Fruit fly (Drosophila melanogaster) whole organism, adult: ENCODE data around the gene CG42828.

ENCODE experiments used
- CG11617 ChIP-seq: fragments of 200-800 bp; sonication (Bioruptor generic); optimal IDR thresholded peaks from 2 replicates; lab custom pipeline; 2017; ENCODE audit warnings: mild to moderate bottlenecking, missing biosample characterization, missing genetic modification reagents, missing genetic modification characterization
- CG12768 ChIP-seq: fragments of 200-800 bp; sonication (Bioruptor generic); optimal IDR thresholded peaks from 2 replicates; lab custom pipeline; 2017; ENCODE audit warnings: missing biosample characterization, missing genetic modification characterization, mild to moderate bottlenecking, moderate library complexity, missing genetic modification reagents
- CG14711 ChIP-seq: fragments of 200-800 bp; sonication (Bioruptor generic); optimal IDR thresholded peaks from 2 replicates; lab custom pipeline; 2018; ENCODE audit warnings: missing biosample characterization, mild to moderate bottlenecking, missing genetic modification characterization, moderate library complexity
- CG1620 ChIP-seq: fragments of 200-800 bp; sonication (Bioruptor generic); optimal IDR thresholded peaks from 2 replicates; lab custom pipeline; 2016; ENCODE audit warnings: missing biosample characterization, missing genetic modification characterization
- CG33017 ChIP-seq: fragments of 200-800 bp; sonication (Bioruptor generic); optimal IDR thresholded peaks from 2 replicates; lab custom pipeline; 2018; ENCODE audit warnings: missing biosample characterization, mild to moderate bottlenecking, missing genetic modification characterization, moderate library complexity
- CG5204 ChIP-seq: fragments of 200-800 bp; sonication (Bioruptor generic); optimal IDR thresholded peaks from 2 replicates; lab custom pipeline; 2016; ENCODE audit warnings: missing biosample characterization, missing genetic modification characterization
- CG7045 ChIP-seq: fragments of 200-800 bp; sonication (Bioruptor generic); optimal IDR thresholded peaks from 2 replicates; lab custom pipeline; 2017; ENCODE audit warnings: missing biosample characterization, mild to moderate bottlenecking, missing genetic modification characterization
- CG7101 ChIP-seq: fragments of 200-800 bp; sonication (Bioruptor generic); optimal IDR thresholded peaks from 2 replicates; lab custom pipeline; 2018; ENCODE audit warnings: missing biosample characterization, mild to moderate bottlenecking, missing genetic modification characterization, moderate library complexity
- Clk ChIP-seq: fragments of 200-800 bp; sonication (Bioruptor generic); optimal IDR thresholded peaks from 2 replicates; lab custom pipeline; 2017; ENCODE audit warnings: missing biosample characterization, missing genetic modification characterization
- Crg-1 ChIP-seq: fragments of 200-800 bp; sonication (Bioruptor generic); optimal IDR thresholded peaks from 2 replicates; lab custom pipeline; 2016; ENCODE audit warnings: missing biosample characterization, missing genetic modification characterization
- Hr96 ChIP-seq: fragments of 200-800 bp; sonication (Bioruptor generic); optimal IDR thresholded peaks from 2 replicates; lab custom pipeline; 2016; ENCODE audit warnings: missing biosample characterization, missing genetic modification characterization
- Mnt ChIP-seq: fragments of 200-800 bp; sonication (Bioruptor generic); optimal IDR thresholded peaks from 2 replicates; lab custom pipeline; 2016; ENCODE audit warnings: missing biosample characterization, mild to moderate bottlenecking, missing genetic modification characterization
- bab1 ChIP-seq: fragments of 200-800 bp; sonication (Bioruptor generic); optimal IDR thresholded peaks from 3 replicates; lab custom pipeline; 2019; ENCODE audit warnings: missing biosample characterization, mild to moderate bottlenecking, missing genetic modification characterization, moderate library complexity
- cic ChIP-seq: fragments of 200-800 bp; sonication (Bioruptor generic); optimal IDR thresholded peaks from 2 replicates; lab custom pipeline; 2017; ENCODE audit warnings: missing biosample characterization, mild to moderate bottlenecking, missing genetic modification characterization, moderate library complexity
- cnc ChIP-seq, 2 experiments: fragments of >200 bp; optimal IDR thresholded peaks; 2 replicates each; lab custom pipeline; 2017
- kay ChIP-seq: fragments of 200-800 bp; sonication (Bioruptor generic); peaks from one replicate; lab custom pipeline; 2016; ENCODE audit warnings: missing biosample characterization, missing genetic modification characterization, borderline replicate concordance
- ovo ChIP-seq: fragments of 200-800 bp; sonication (Bioruptor generic); optimal IDR thresholded peaks from 2 replicates; lab custom pipeline; 2016; ENCODE audit warnings: missing biosample characterization, missing genetic modification characterization
- pad ChIP-seq: fragments of 200-800 bp; sonication (Bioruptor generic); optimal IDR thresholded peaks from 3 replicates; lab custom pipeline; 2017; ENCODE audit warnings: missing biosample characterization, missing genetic modification characterization, mild to moderate bottlenecking, moderate library complexity, missing genetic modification reagents
- tj ChIP-seq: fragments of 200-800 bp; sonication (Bioruptor generic); optimal IDR thresholded peaks from 3 replicates; lab custom pipeline; 2017; ENCODE audit warnings: missing biosample characterization, mild to moderate bottlenecking, missing genetic modification characterization, moderate library complexity
- toe ChIP-seq: fragments of 200-800 bp; sonication (Bioruptor generic); optimal IDR thresholded peaks from 2 replicates; lab custom pipeline; 2016; ENCODE audit warnings: missing biosample characterization, missing genetic modification characterization

Gene CG42828

dm6 chr3R:23407880-23408279 lies 34.4 kb downstream of the CG42828 start:
- TF ChIP-seq CG14711 (tag; lab: Kevin White, UChicago) (no peak), cic (no peak), CG7101 (tag; lab: Kevin White, UChicago) (no peak), Hr96 (GFP tag; lab: Kevin White, UChicago) (no peak), ovo (GFP tag; lab: Kevin White, UChicago) (no peak)

dm6 chr3R:23416579-23416978 lies 43.1 kb downstream of the CG42828 start:
- TF ChIP-seq tj (GFP tag; lab: Kevin White, UChicago) (no peak), CG1620 (no peak), CG11617 (GFP tag; lab: Kevin White, UChicago) (no peak), CG7045 (GFP tag; lab: Kevin White, UChicago) (no peak), CG33017 (tag; lab: Kevin White, UChicago) (no peak), cic (no peak), pad (GFP tag; lab: Kevin White, UChicago) (no peak), toe (no peak), Crg-1 (GFP tag; lab: Kevin White, UChicago) (no peak), ovo (GFP tag; lab: Kevin White, UChicago) (no peak), kay (GFP tag; lab: Kevin White, UChicago) (no peak), Mnt (GFP tag; lab: Kevin White, UChicago) (no peak), CG14711 (tag; lab: Kevin White, UChicago) (no peak), CG12768 (GFP tag; lab: Kevin White, UChicago) (no peak), Clk (GFP tag; lab: Kevin White, UChicago) (no peak), bab1 (GFP tag; lab: Kevin White, UChicago) (no peak), cnc (optimal IDR thresholded peaks at IDR 0.05; lab: Kevin White, UChicago) (no peak), Hr96 (GFP tag; lab: Kevin White, UChicago) (no peak), CG5204 (GFP tag; lab: Kevin White, UChicago) (no peak), CG7101 (tag; lab: Kevin White, UChicago) (no peak)

- TF ChIP-seq CG11617 (GFP tag; lab: Kevin White, UChicago) (no peak), tj (GFP tag; lab: Kevin White, UChicago) (no peak), toe (no peak), CG1620 (no peak), pad (GFP tag; lab: Kevin White, UChicago) (no peak), CG14711 (tag; lab: Kevin White, UChicago) (no peak), kay (GFP tag; lab: Kevin White, UChicago) (no peak), CG33017 (tag; lab: Kevin White, UChicago) (no peak), Hr96 (GFP tag; lab: Kevin White, UChicago) (no peak), bab1 (GFP tag; lab: Kevin White, UChicago) (no peak), Crg-1 (GFP tag; lab: Kevin White, UChicago) (no peak), cnc (optimal IDR thresholded peaks at IDR 0.05; lab: Kevin White, UChicago) (no peak), Clk (GFP tag; lab: Kevin White, UChicago) (no peak), cic (no peak), ovo (GFP tag; lab: Kevin White, UChicago) (no peak), CG5204 (GFP tag; lab: Kevin White, UChicago) (no peak), CG7101 (tag; lab: Kevin White, UChicago) (no peak), Mnt (GFP tag; lab: Kevin White, UChicago) (no peak), CG7045 (GFP tag; lab: Kevin White, UChicago) (no peak), CG12768 (GFP tag; lab: Kevin White, UChicago) (no peak)
Observed at dm6 chr3R:23417650-23418049, 44.1 kb downstream of the CG42828 start.

- TF ChIP-seq Clk (GFP tag; lab: Kevin White, UChicago) (no peak), CG14711 (tag; lab: Kevin White, UChicago) (no peak), CG5204 (GFP tag; lab: Kevin White, UChicago) (no peak), Crg-1 (GFP tag; lab: Kevin White, UChicago) (no peak), bab1 (GFP tag; lab: Kevin White, UChicago) (no peak), pad (GFP tag; lab: Kevin White, UChicago) (no peak), CG33017 (tag; lab: Kevin White, UChicago) (no peak), CG11617 (GFP tag; lab: Kevin White, UChicago) (no peak), CG1620 (no peak), CG7045 (GFP tag; lab: Kevin White, UChicago) (no peak), cnc (optimal IDR thresholded peaks at IDR 0.05; lab: Kevin White, UChicago) (no peak), CG7101 (tag; lab: Kevin White, UChicago) (no peak)
Observed at dm6 chr3R:23421925-23422324, 48.4 kb downstream of the CG42828 start.
